Fruit fly (Drosophila melanogaster) whole organism, embryonic: ENCODE measurements around the gene dpr4.
A peak's percentile ranks its signal among the peaks of the same experiment; 100 is the strongest.

Experiments
- Atf-2 ChIP-seq: fragments of 200-800 bp; sonication (Bioruptor generic); optimal IDR thresholded peaks from 2 replicates; lab custom pipeline; 2016; ENCODE audit warnings: missing biosample characterization, missing genetic modification characterization
- Bteb2 ChIP-seq: fragments of 200-800 bp; sonication (Bioruptor generic); optimal IDR thresholded peaks from 2 replicates; lab custom pipeline; 2016; ENCODE audit warnings: missing biosample characterization, missing genetic modification characterization
- CG10431 ChIP-seq: fragments of 200-800 bp; sonication (Bioruptor generic); optimal IDR thresholded peaks from 3 replicates; lab custom pipeline; 2018; ENCODE audit warnings: missing biosample characterization, mild to moderate bottlenecking, missing genetic modification characterization
- CG10959 ChIP-seq: fragments of 200-800 bp; sonication (Bioruptor generic); IDR thresholded peaks from 2 replicates; pipeline ENCODE4 v1.3.6; 2022; ENCODE audit warnings: missing biosample characterization, missing genetic modification characterization
- CG13123 ChIP-seq: fragments of 200-800 bp; sonication (Bioruptor generic); optimal IDR thresholded peaks from 2 replicates; lab custom pipeline; 2016; ENCODE audit warnings: missing biosample characterization, missing genetic modification characterization
- CG14965 ChIP-seq: fragments of 200-800 bp; sonication (Bioruptor generic); optimal IDR thresholded peaks from 2 replicates; lab custom pipeline; 2016; ENCODE audit warnings: missing biosample characterization, missing genetic modification characterization, borderline replicate concordance
- CG1602 ChIP-seq: fragments of 200-800 bp; sonication (Bioruptor generic); optimal IDR thresholded peaks from 3 replicates; lab custom pipeline; 2016; ENCODE audit warnings: missing biosample characterization, missing genetic modification characterization
- CG17568 ChIP-seq: fragments of 200-800 bp; sonication (Bioruptor generic); optimal IDR thresholded peaks from 2 replicates; lab custom pipeline; 2018; ENCODE audit warnings: missing biosample characterization, mild to moderate bottlenecking, missing genetic modification characterization, moderate library complexity
- CG17802 ChIP-seq: fragments of 200-800 bp; sonication (Bioruptor generic); optimal IDR thresholded peaks from 2 replicates; lab custom pipeline; 2018; ENCODE audit warnings: missing biosample characterization, mild to moderate bottlenecking, missing genetic modification characterization, moderate library complexity
- CG18599 ChIP-seq: fragments of 200-800 bp; sonication (Bioruptor generic); optimal IDR thresholded peaks from 3 replicates; lab custom pipeline; 2017; ENCODE audit warnings: missing biosample characterization, missing genetic modification characterization, mild to moderate bottlenecking, moderate library complexity, missing genetic modification reagents
- CG2202 ChIP-seq: fragments of 200-800 bp; sonication (Bioruptor generic); optimal IDR thresholded peaks from 2 replicates; lab custom pipeline; 2018; ENCODE audit warnings: missing biosample characterization, mild to moderate bottlenecking, missing genetic modification characterization
- CG2678 ChIP-seq: fragments of 200-800 bp; sonication (Bioruptor generic); optimal IDR thresholded peaks from 3 replicates; lab custom pipeline; 2019; ENCODE audit warnings: missing biosample characterization, mild to moderate bottlenecking, missing genetic modification characterization, moderate library complexity
- CG31388 ChIP-seq: fragments of 200-800 bp; sonication (Bioruptor generic); optimal IDR thresholded peaks from 2 replicates; lab custom pipeline; 2016; ENCODE audit warnings: missing biosample characterization, missing genetic modification characterization
- CG3163 ChIP-seq: fragments of 200-800 bp; sonication (Bioruptor generic); optimal IDR thresholded peaks from 3 replicates; lab custom pipeline; 2016; ENCODE audit warnings: missing biosample characterization, missing genetic modification characterization
- CG34422 ChIP-seq: fragments of 200-800 bp; sonication (Bioruptor generic); IDR thresholded peaks from 3 replicates; pipeline ENCODE4 v1.3.6; 2022; ENCODE audit warnings: missing biosample characterization, missing genetic modification characterization
- CG3838 ChIP-seq: fragments of 200-800 bp; sonication (Bioruptor generic); optimal IDR thresholded peaks from 3 replicates; lab custom pipeline; 2016; ENCODE audit warnings: missing biosample characterization, missing genetic modification characterization
- CG4282 ChIP-seq: fragments of 200-800 bp; sonication (Bioruptor generic); optimal IDR thresholded peaks from 2 replicates; lab custom pipeline; 2016; ENCODE audit warnings: missing biosample characterization, missing genetic modification characterization
- CG4820 ChIP-seq: fragments of 200-800 bp; sonication (Bioruptor generic); optimal IDR thresholded peaks from 3 replicates; lab custom pipeline; 2016; ENCODE audit warnings: missing biosample characterization, missing genetic modification characterization
- CG5953 ChIP-seq: fragments of 200-800 bp; sonication (Bioruptor generic); IDR thresholded peaks from 2 replicates; pipeline ENCODE4 v1.3.6; 2022; ENCODE audit warnings: missing biosample characterization, missing genetic modification characterization
- CG6272 ChIP-seq: fragments of 200-800 bp; sonication (Bioruptor generic); IDR thresholded peaks from 2 replicates; pipeline ENCODE4 v1.3.6; 2022; ENCODE audit warnings: missing biosample characterization, missing genetic modification characterization
- CG6683 ChIP-seq: fragments of 200-800 bp; sonication (Bioruptor generic); optimal IDR thresholded peaks from 2 replicates; lab custom pipeline; 2017; ENCODE audit warnings: missing biosample characterization, mild to moderate bottlenecking, missing genetic modification characterization, missing genetic modification reagents
- CG6791 ChIP-seq: fragments of 200-800 bp; sonication (Bioruptor generic); IDR thresholded peaks from 3 replicates; pipeline ENCODE4 v1.3.6; 2022; ENCODE audit warnings: missing biosample characterization, missing genetic modification characterization; ENCODE audit not compliant: partially characterized antibody
- CG7271 ChIP-seq: fragments of 200-800 bp; sonication (Bioruptor generic); optimal IDR thresholded peaks from 2 replicates; lab custom pipeline; 2018; ENCODE audit warnings: missing biosample characterization, mild to moderate bottlenecking, missing genetic modification characterization, moderate library complexity
- CG8281 ChIP-seq: fragments of 200-800 bp; sonication (Bioruptor generic); optimal IDR thresholded peaks from 2 replicates; lab custom pipeline; 2018; ENCODE audit warnings: missing biosample characterization, mild to moderate bottlenecking, missing genetic modification characterization, moderate library complexity
- Chrac-16 ChIP-seq: fragments of 200-800 bp; sonication (Bioruptor generic); optimal IDR thresholded peaks from 3 replicates; lab custom pipeline; 2016; ENCODE audit warnings: missing biosample characterization, missing genetic modification characterization
- CrebB ChIP-seq: fragments of 200-800 bp; sonication (Bioruptor generic); optimal IDR thresholded peaks from 3 replicates; lab custom pipeline; 2018; ENCODE audit warnings: missing biosample characterization, mild to moderate bottlenecking, missing genetic modification characterization
- Fer2 ChIP-seq: fragments of 200-800 bp; sonication (Bioruptor generic); optimal IDR thresholded peaks from 2 replicates; lab custom pipeline; 2018; ENCODE audit warnings: missing biosample characterization, mild to moderate bottlenecking, missing genetic modification characterization, moderate library complexity
- Hmx ChIP-seq: fragments of 200-800 bp; sonication (Bioruptor generic); optimal IDR thresholded peaks from 2 replicates; lab custom pipeline; 2016; ENCODE audit warnings: missing biosample characterization, missing genetic modification characterization
- Hr51 ChIP-seq, 2 experiments: fragments of 200-800 bp; sonication (Bioruptor generic); optimal IDR thresholded peaks; 2 replicates in 1 of 2; 3 replicates in 1 of 2; lab custom pipeline; 2016 to 2018; ENCODE audit warnings: missing biosample characterization in 2 of 2, missing genetic modification characterization in 2 of 2, mild to moderate bottlenecking in 1 of 2, moderate library complexity in 1 of 2
- Max ChIP-seq: fragments of 200-800 bp; sonication (Bioruptor generic); optimal IDR thresholded peaks from 2 replicates; lab custom pipeline; 2016; ENCODE audit warnings: missing biosample characterization, mild to moderate bottlenecking, missing genetic modification characterization
- NFAT ChIP-seq: fragments of 200-800 bp; sonication (Bioruptor generic); IDR thresholded peaks from 2 replicates; pipeline ENCODE4 v1.3.6; 2022; ENCODE audit warnings: missing biosample characterization, missing genetic modification characterization
- Optix ChIP-seq: fragments of 200-800 bp; sonication (Bioruptor generic); IDR thresholded peaks from 3 replicates; pipeline ENCODE4 v1.3.6; 2022; ENCODE audit warnings: missing biosample characterization, missing genetic modification characterization
- PHDP ChIP-seq: fragments of 200-800 bp; sonication (Bioruptor generic); optimal IDR thresholded peaks from 3 replicates; lab custom pipeline; 2018; ENCODE audit warnings: missing biosample characterization, mild to moderate bottlenecking, missing genetic modification characterization, moderate library complexity
- Taf1 ChIP-seq: fragments of 200-800 bp; sonication (Bioruptor generic); IDR thresholded peaks from 2 replicates; pipeline ENCODE4 v1.3.6; 2022; ENCODE audit warnings: missing biosample characterization, missing genetic modification characterization
- ash1 ChIP-seq: fragments of 200-800 bp; sonication (Bioruptor generic); optimal IDR thresholded peaks from 2 replicates; lab custom pipeline; 2018; ENCODE audit warnings: missing biosample characterization, mild to moderate bottlenecking, missing genetic modification characterization
- disco-r ChIP-seq: fragments of 200-800 bp; sonication (Bioruptor generic); optimal IDR thresholded peaks from 2 replicates; lab custom pipeline; 2016; ENCODE audit warnings: missing biosample characterization, missing genetic modification characterization
- gcm2 ChIP-seq: fragments of 200-800 bp; sonication (Bioruptor generic); optimal IDR thresholded peaks from 2 replicates; lab custom pipeline; 2016; ENCODE audit warnings: missing biosample characterization, missing genetic modification characterization
- gem ChIP-seq: fragments of 200-800 bp; sonication (Bioruptor generic); optimal IDR thresholded peaks from 2 replicates; lab custom pipeline; 2019; ENCODE audit warnings: missing biosample characterization, mild to moderate bottlenecking, missing genetic modification characterization, moderate library complexity
- ken ChIP-seq: fragments of 200-800 bp; sonication (Bioruptor generic); IDR thresholded peaks from 3 replicates; pipeline ENCODE4 v1.3.6; 2022; ENCODE audit warnings: missing biosample characterization, missing genetic modification characterization
- klu ChIP-seq: fragments of 200-800 bp; sonication (Bioruptor generic); IDR thresholded peaks from 2 replicates; pipeline ENCODE4 v1.3.6; 2022; ENCODE audit warnings: missing biosample characterization, missing genetic modification characterization
- pfk ChIP-seq: fragments of 200-800 bp; sonication (Bioruptor generic); optimal IDR thresholded peaks from 2 replicates; lab custom pipeline; 2018; ENCODE audit warnings: missing biosample characterization, mild to moderate bottlenecking, missing genetic modification characterization, moderate library complexity
- pita ChIP-seq: fragments of 200-800 bp; sonication (Bioruptor generic); optimal IDR thresholded peaks from 2 replicates; lab custom pipeline; 2017; ENCODE audit warnings: missing biosample characterization, mild to moderate bottlenecking, missing genetic modification characterization
- shn ChIP-seq: fragments of 200-800 bp; sonication (Bioruptor generic); optimal IDR thresholded peaks from 3 replicates; lab custom pipeline; 2016; ENCODE audit warnings: missing biosample characterization, missing genetic modification characterization
- sob ChIP-seq: fragments of 200-800 bp; sonication (Bioruptor generic); IDR thresholded peaks from 2 replicates; pipeline ENCODE4 v1.3.6; 2022; ENCODE audit warnings: missing biosample characterization, missing genetic modification characterization
- ssp ChIP-seq: fragments of 200-800 bp; sonication (Bioruptor generic); IDR thresholded peaks from 2 replicates; pipeline ENCODE4 v1.3.6; 2022; ENCODE audit warnings: missing biosample characterization, missing genetic modification characterization
- tup ChIP-seq: fragments of 200-800 bp; sonication (Bioruptor generic); optimal IDR thresholded peaks from 2 replicates; lab custom pipeline; 2016; ENCODE audit warnings: missing biosample characterization, mild to moderate bottlenecking, missing genetic modification characterization, moderate library complexity
- vvl ChIP-seq: fragments of 200-800 bp; sonication (Bioruptor generic); IDR thresholded peaks from 2 replicates; pipeline ENCODE4 v1.3.6; 2022; ENCODE audit warnings: missing biosample characterization, missing genetic modification characterization
- wdn ChIP-seq: fragments of 200-800 bp; sonication (Bioruptor generic); IDR thresholded peaks from 2 replicates; pipeline ENCODE4 v1.3.6; 2022; ENCODE audit warnings: missing biosample characterization, missing genetic modification characterization
- z ChIP-seq: fragments of 200-800 bp; sonication (Bioruptor generic); IDR thresholded peaks from 3 replicates; pipeline ENCODE4 v1.3.6; 2022; ENCODE audit warnings: missing biosample characterization, missing genetic modification characterization

The dpr4 gene

DNA sequence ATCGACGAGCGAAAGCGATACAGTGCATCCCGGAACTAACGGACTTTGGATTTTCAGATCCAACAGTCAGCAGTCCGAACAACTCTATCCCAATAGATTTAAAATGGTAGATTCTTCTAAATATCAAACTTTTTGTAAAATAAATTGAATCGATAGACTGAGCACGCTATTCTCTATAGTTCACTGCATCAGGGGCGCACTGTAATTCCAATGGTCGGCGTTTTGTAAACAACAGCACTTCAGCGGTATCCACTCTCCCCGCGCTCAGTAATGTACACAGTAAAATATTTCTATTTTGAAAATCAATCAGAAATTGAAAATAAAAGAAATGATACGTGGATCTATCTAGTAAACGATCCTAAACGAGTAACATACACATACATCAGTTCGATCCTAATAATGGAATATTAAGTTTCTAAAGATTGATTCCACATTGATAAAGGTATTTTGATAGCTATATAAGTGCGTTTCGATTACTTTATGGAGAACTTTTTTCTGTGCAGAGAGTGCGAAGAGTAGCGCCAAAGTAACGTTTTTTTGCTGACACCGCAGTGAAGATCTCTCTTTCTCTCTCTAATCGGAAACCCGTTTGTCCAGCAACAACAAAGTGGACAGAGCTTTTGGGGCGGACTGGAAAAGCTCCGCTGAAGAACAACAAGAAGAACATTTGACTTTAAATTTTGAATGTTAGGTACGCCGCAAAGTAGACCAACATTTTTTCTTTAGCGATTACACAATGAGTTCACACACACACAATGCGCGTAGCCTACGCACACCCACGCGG is 19.8 kb upstream of the dpr4 start (continued):
- TF ChIP-seq Taf1 (GFP tag; lab: Robert Waterston, UW) (peak; percentile 91), CG17568 (GFP tag; lab: Kevin White, UChicago) (peak; percentile 76), Fer2 (peak; percentile 87), CG4820 (GFP tag; lab: Kevin White, UChicago) (peak; percentile 92), ssp (GFP tag; lab: Robert Waterston, UW) (peak; percentile 87), CG13123 (GFP tag; lab: Kevin White, UChicago) (peak; percentile 53), disco-r (GFP tag; lab: Kevin White, UChicago) (peak; percentile 69), tup (GFP tag; lab: Kevin White, UChicago) (peak; percentile 78), CG2678 (tag; lab: Kevin White, UChicago) (peak; percentile 98), Chrac-16 (GFP tag; lab: Kevin White, UChicago) (peak; percentile 83), Hr51 (GFP tag; optimal IDR thresholded peaks at IDR 0.05; lab: Kevin White, UChicago) (peak; percentile 83 to 87), vvl (GFP tag; lab: Robert Waterston, UW) (peak; percentile 98), CG7271 (peak; percentile 30), CrebB (peak; percentile 84), wdn (GFP tag; lab: Robert Waterston, UW) (peak; percentile 88), Max (GFP tag; lab: Kevin White, UChicago) (peak; percentile 91), CG6683 (GFP tag; lab: Kevin White, UChicago) (peak; percentile 80), CG6272 (GFP tag; lab: Robert Waterston, UW) (peak; percentile 82), klu (GFP tag; lab: Robert Waterston, UW) (peak; percentile 89), CG14965 (GFP tag; lab: Kevin White, UChicago) (peak; percentile 68), pfk (GFP tag; lab: Kevin White, UChicago) (peak; percentile 14), CG1602 (GFP tag; lab: Kevin White, UChicago) (peak; percentile 76), CG34422 (peak; percentile 97), PHDP (tag; lab: Kevin White, UChicago) (peak; percentile 90), Hmx (GFP tag; lab: Kevin White, UChicago) (peak; percentile 92), gcm2 (GFP tag; lab: Kevin White, UChicago) (peak; percentile 82), gem (peak; percentile 90), CG31388 (peak; percentile 87), CG5953 (peak; percentile 83), CG3838 (GFP tag; lab: Kevin White, UChicago) (peak; percentile 38), CG2202 (peak; percentile 26), ash1 (no peak), shn (GFP tag; lab: Kevin White, UChicago) (peak; percentile 79), pita (GFP tag; lab: Kevin White, UChicago) (no peak), CG6791 (GFP tag; lab: Robert Waterston, UW) (no peak), NFAT (peak; percentile 97), z (GFP tag; lab: Robert Waterston, UW) (peak; percentile 52; the same call in 1 of the 3 replicates), CG3163 (GFP tag; lab: Kevin White, UChicago) (peak; percentile 70), sob (GFP tag; lab: Robert Waterston, UW) (peak; percentile 95), ken (GFP tag; lab: Robert Waterston, UW) (peak; percentile 89), CG4282 (GFP tag; lab: Kevin White, UChicago) (peak; percentile 58), Bteb2 (GFP tag; lab: Kevin White, UChicago) (peak; percentile 83), Atf-2 (GFP tag; lab: Kevin White, UChicago) (peak; percentile 83), CG8281 (tag; lab: Kevin White, UChicago) (peak; percentile 76), CG18599 (GFP tag; lab: Kevin White, UChicago) (peak; percentile 95), CG17802 (tag; lab: Kevin White, UChicago) (peak; percentile 47), CG10959 (GFP tag; lab: Robert Waterston, UW) (peak; percentile 78), CG10431 (GFP tag; lab: Kevin White, UChicago) (peak; percentile 45), Optix (GFP tag; lab: Robert Waterston, UW) (peak; percentile 79)
